Fruit fly (Drosophila melanogaster): Measurements from ENCODE around the gene Got2.

The Got2 gene

dm6 chr2L:1980708-1981339 is 6.7 kb downstream of the Got2 start, which contains the start of the genes CG15356 and CG15362 (continued):
- no peak for TF ChIP-seq CG12942 (GFP tag; optimal IDR thresholded peaks at IDR 0.05)
- no peak for TF ChIP-seq cas (GFP tag; IDR thresholded peaks at IDR 0.05)
- no peak for TF ChIP-seq ATbp (GFP tag; optimal IDR thresholded peaks at IDR 0.05)
- TF ChIP-seq fd64A (GFP tag; optimal IDR thresholded peaks at IDR 0.05): no peak
- TF ChIP-seq CG9727 (GFP tag; optimal IDR thresholded peaks at IDR 0.05): peak; percentile 50
- TF ChIP-seq Dp (GFP tag; optimal IDR thresholded peaks at IDR 0.05): peak; percentile 65
- no peak for TF ChIP-seq dm (GFP tag; optimal IDR thresholded peaks at IDR 0.05)
- peak; percentile 25; the same call in 1 of the 2 replicates for TF ChIP-seq Adf1 (GFP tag; IDR thresholded peaks at IDR 0.05)
- TF ChIP-seq CG14667 (GFP tag; IDR thresholded peaks at IDR 0.05): no peak
- peak; percentile 18 for TF ChIP-seq CG33557 (GFP tag; optimal IDR thresholded peaks at IDR 0.05)
- TF ChIP-seq HLH54F (GFP tag; optimal IDR thresholded peaks at IDR 0.05): peak; percentile 29
- no peak for TF ChIP-seq Stat92E (GFP tag; optimal IDR thresholded peaks at IDR 0.05)
- TF ChIP-seq repo (GFP tag; optimal IDR thresholded peaks at IDR 0.05): no peak
- peak; percentile 98 for TF ChIP-seq HLH4C (GFP tag; IDR thresholded peaks at IDR 0.05; ENCODE audit: partially characterized antibody)
- TF ChIP-seq CG10274 (GFP tag; optimal IDR thresholded peaks at IDR 0.05): no peak
- peak; percentile 86 for TF ChIP-seq Ets97D (GFP tag; optimal IDR thresholded peaks at IDR 0.05)
- no peak for TF ChIP-seq CG7786 (GFP tag; optimal IDR thresholded peaks at IDR 0.05)
- TF ChIP-seq gsb (GFP tag; IDR thresholded peaks at IDR 0.05): no peak
- no peak for TF ChIP-seq E2f1 (GFP tag; IDR thresholded peaks at IDR 0.05)
- no peak for TF ChIP-seq tx (GFP tag; optimal IDR thresholded peaks at IDR 0.05)
- TF ChIP-seq CG9817 (tag; optimal IDR thresholded peaks at IDR 0.05): peak; percentile 26
- TF ChIP-seq CG12391 (tag; optimal IDR thresholded peaks at IDR 0.05): peak; percentile 61
- no peak for TF ChIP-seq Spps (tag; optimal IDR thresholded peaks at IDR 0.05)
- TF ChIP-seq sens (GFP tag): peak; percentile 81
- TF ChIP-seq grn (GFP tag; optimal IDR thresholded peaks at IDR 0.05): no peak
- peak; percentile 65 for TF ChIP-seq CG15514 (GFP tag; optimal IDR thresholded peaks at IDR 0.05)
- TF ChIP-seq lbe (GFP tag; optimal IDR thresholded peaks at IDR 0.05): peak; percentile 43
- no peak for TF ChIP-seq CG43689 (GFP tag; IDR thresholded peaks at IDR 0.05)
- TF ChIP-seq CG4360 (GFP tag; IDR thresholded peaks at IDR 0.05): no peak
- TF ChIP-seq CG4282 (GFP tag; optimal IDR thresholded peaks at IDR 0.05): no peak
- TF ChIP-seq CG2678 (tag; optimal IDR thresholded peaks at IDR 0.05): no peak
- peak; percentile 22 for TF ChIP-seq ind (GFP tag; optimal IDR thresholded peaks at IDR 0.05)
- TF ChIP-seq CG31365 (tag; optimal IDR thresholded peaks at IDR 0.05): no peak
- TF ChIP-seq D19A (tag; optimal IDR thresholded peaks at IDR 0.05): no peak
- TF ChIP-seq sd (tag; optimal IDR thresholded peaks at IDR 0.05): no peak
- peak; percentile 19 for TF ChIP-seq CG1233 (GFP tag; optimal IDR thresholded peaks at IDR 0.05)
- no peak for TF ChIP-seq CG30431 (GFP tag; optimal IDR thresholded peaks at IDR 0.05)
- TF ChIP-seq Poxn (GFP tag; IDR thresholded peaks at IDR 0.05): no peak
- TF ChIP-seq so (GFP tag; IDR thresholded peaks at IDR 0.05): no peak
- no peak for TF ChIP-seq run (tag; optimal IDR thresholded peaks at IDR 0.05)
- TF ChIP-seq CG7271 (tag; optimal IDR thresholded peaks at IDR 0.05): no peak
- TF ChIP-seq emc (GFP tag; optimal IDR thresholded peaks at IDR 0.05): no peak
- TF ChIP-seq CG12659 (GFP tag; optimal IDR thresholded peaks at IDR 0.05): peak; percentile 83
- TF ChIP-seq CG2129 (GFP tag; IDR thresholded peaks at IDR 0.05; ENCODE audit: partially characterized antibody): peak; percentile 94
- no peak for TF ChIP-seq CG31224 (GFP tag; IDR thresholded peaks at IDR 0.05)
- TF ChIP-seq Sry-δ (GFP tag; optimal IDR thresholded peaks at IDR 0.05): peak; percentile 85
- no peak for TF ChIP-seq NK7.1 (GFP tag; optimal IDR thresholded peaks at IDR 0.05)
- no peak for TF ChIP-seq z (GFP tag; IDR thresholded peaks at IDR 0.05)
- TF ChIP-seq Gsc (GFP tag; IDR thresholded peaks at IDR 0.05): no peak
- no peak for TF ChIP-seq CG4730 (GFP tag; IDR thresholded peaks at IDR 0.05)
- peak; percentile 67 for TF ChIP-seq vvl (GFP tag; IDR thresholded peaks at IDR 0.05)

Measured in whole organism, embryonic.